Worm (Caenorhabditis elegans): Measurements from ENCODE around the gene C29F5.8.

C29F5.8 gene

ce11 chrII:6328672-6329071 is 22.4 kb downstream of the C29F5.8 start (continued):
- TF ChIP-seq zfp-3 (GFP tag; conservative IDR thresholded peaks at IDR 0.05) (no peak), D1046.2 (GFP tag; IDR thresholded peaks at IDR 0.05) (no peak), pha-4 (GFP tag; IDR thresholded peaks at IDR 0.05) (no peak), pha-4 (tag; optimal IDR thresholded peaks at IDR 0.05) (no peak), lim-7 (GFP tag; IDR thresholded peaks at IDR 0.05) (no peak), zfp-2 (tag; optimal IDR thresholded peaks at IDR 0.05) (no peak), arid-1 (GFP tag; conservative IDR thresholded peaks at IDR 0.05) (no peak), ceh-82 (tag; optimal IDR thresholded peaks at IDR 0.05) (no peak), zip-2 (tag; optimal IDR thresholded peaks at IDR 0.05) (no peak), lin-38 (GFP tag; IDR thresholded peaks at IDR 0.05) (no peak), ZK546.5 (tag; optimal IDR thresholded peaks at IDR 0.05) (no peak), ceh-20 (GFP tag; IDR thresholded peaks at IDR 0.05) (peak; percentile 41; the same call in 1 of the 2 replicates), hif-1 (tag; optimal IDR thresholded peaks at IDR 0.05) (peak in 1 of 2 experiments; percentile 16), nhr-102 (tag; optimal IDR thresholded peaks at IDR 0.05) (peak; percentile 35), F37D6.2 (tag; optimal IDR thresholded peaks at IDR 0.05) (no peak), snpc-4 (tag; optimal IDR thresholded peaks at IDR 0.05) (no peak), zag-1 (tag; optimal IDR thresholded peaks at IDR 0.05) (no peak), ctbp-1 (GFP tag; IDR thresholded peaks at IDR 0.05) (no peak), lin-39 (tag; optimal IDR thresholded peaks at IDR 0.05) (no peak), gei-8 (GFP tag; optimal IDR thresholded peaks at IDR 0.05) (no peak), dmd-8 (GFP tag; IDR thresholded peaks at IDR 0.05) (no peak), jun-1 (tag; optimal IDR thresholded peaks at IDR 0.05) (no peak), Y75B8A.6 (GFP tag; IDR thresholded peaks at IDR 0.05) (no peak), set-16 (GFP tag; IDR thresholded peaks at IDR 0.05) (no peak), Y5F2A.4 (GFP tag; optimal IDR thresholded peaks at IDR 0.05) (no peak), nhr-10 (tag; optimal IDR thresholded peaks at IDR 0.05) (peak; percentile 58), aly-2 (tag; optimal IDR thresholded peaks at IDR 0.05) (no peak), duxl-1 (tag; optimal IDR thresholded peaks at IDR 0.05; ENCODE audit: poor library complexity) (no peak), unc-130 (GFP tag; optimal IDR thresholded peaks at IDR 0.05) (no peak), nhr-77 (tag; optimal IDR thresholded peaks at IDR 0.05) (no peak), pqm-1 (tag; optimal IDR thresholded peaks at IDR 0.05) (peak; percentile 99), mxl-2 (GFP tag; conservative IDR thresholded peaks at IDR 0.05) (no peak), spr-1 (tag; optimal IDR thresholded peaks at IDR 0.05) (no peak), F49E8.2 (tag; optimal IDR thresholded peaks at IDR 0.05; ENCODE audit: borderline replicate concordance) (no peak), aha-1 (tag) (peak; percentile 53), snpc-1.2 (GFP tag; IDR thresholded peaks at IDR 0.05) (no peak), nhr-41 (GFP tag; IDR thresholded peaks at IDR 0.05) (no peak), F44E2.7 (GFP tag; IDR thresholded peaks at IDR 0.05) (no peak), daf-19 (GFP tag; conservative IDR thresholded peaks at IDR 0.05) (no peak), saeg-2 (GFP tag; IDR thresholded peaks at IDR 0.05) (no peak), nhr-6 (tag; optimal IDR thresholded peaks at IDR 0.05) (no peak), vab-7 (GFP tag; IDR thresholded peaks at IDR 0.05) (no peak), sdz-12 (GFP tag; optimal IDR thresholded peaks at IDR 0.05) (no peak), lin-15B (tag; optimal IDR thresholded peaks at IDR 0.05) (no peak), dve-1 (tag; optimal IDR thresholded peaks at IDR 0.05; ENCODE audit: insufficient read depth) (peak; percentile 82), R02D3.7 (tag; optimal IDR thresholded peaks at IDR 0.05) (no peak), nhr-111 (GFP tag; optimal IDR thresholded peaks at IDR 0.05) (no peak), daf-12 (tag; optimal IDR thresholded peaks at IDR 0.05) (no peak), nhr-25 (tag; optimal IDR thresholded peaks at IDR 0.05; ENCODE audit: borderline replicate concordance, insufficient read depth) (no peak), egl-27 (tag; optimal IDR thresholded peaks at IDR 0.05) (no peak), ceh-62 (tag; optimal IDR thresholded peaks at IDR 0.05) (no peak), hlh-30 (tag; optimal IDR thresholded peaks at IDR 0.05; ENCODE audit: insufficient read depth) (peak; percentile 13)

All from whole organism, L4 larva.